Fruit fly (Drosophila melanogaster): ENCODE measurements around the gene BobA.
A peak's percentile ranks its signal among the peaks of the same experiment; 100 is the strongest.

BobA gene

DNA sequence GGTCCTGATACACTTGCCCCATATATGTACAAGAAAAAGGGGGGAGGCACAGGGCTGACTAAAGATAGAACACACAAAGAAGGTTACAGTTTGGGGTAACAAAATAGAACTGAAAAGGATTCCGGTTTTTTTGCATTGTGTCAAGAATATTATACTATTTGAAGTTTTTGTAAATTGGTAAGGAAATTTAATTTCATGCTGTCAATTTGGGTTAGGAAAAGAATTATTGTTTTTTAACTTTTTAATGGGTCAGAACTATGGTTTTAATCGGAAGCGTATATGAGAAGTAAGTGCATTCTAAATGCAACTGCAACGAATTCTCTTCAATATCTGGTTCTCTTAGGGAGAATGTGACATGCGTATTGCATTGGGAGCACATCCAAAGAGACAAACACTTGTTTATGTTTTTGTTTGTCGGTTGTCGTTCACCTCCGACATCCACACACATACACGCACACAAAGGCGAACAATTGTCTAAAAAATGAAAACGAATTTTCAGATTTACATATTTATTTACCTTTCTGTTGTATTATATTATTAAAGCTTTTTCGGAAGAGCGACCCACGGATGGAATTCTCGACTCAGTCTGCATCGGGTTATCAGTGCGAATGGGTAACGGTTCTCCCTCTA, 38.7 kb upstream of the BobA start, which contains the start of gene mnd (continued):
- TF ChIP-seq GATAe (GFP tag; conservative IDR thresholded peaks at IDR 0.05) (no peak), CG2120 (GFP tag; optimal IDR thresholded peaks at IDR 0.05) (no peak), ems (GFP tag; optimal IDR thresholded peaks at IDR 0.05) (no peak), odd (GFP tag; optimal IDR thresholded peaks at IDR 0.05) (no peak), CG10979 (tag; optimal IDR thresholded peaks at IDR 0.05) (peak; percentile 14), D19A (tag; optimal IDR thresholded peaks at IDR 0.05) (peak; percentile 29), CG17912 (GFP tag; optimal IDR thresholded peaks at IDR 0.05) (no peak), CG17186 (GFP tag; optimal IDR thresholded peaks at IDR 0.05) (no peak), CG3995 (GFP tag; optimal IDR thresholded peaks at IDR 0.05) (no peak), pfk (GFP tag; optimal IDR thresholded peaks at IDR 0.05) (no peak), lola (GFP tag; optimal IDR thresholded peaks at IDR 0.05) (peak in 1 of 3 experiments; percentile 3), CG13894 (tag; optimal IDR thresholded peaks at IDR 0.05) (no peak), tap (tag; optimal IDR thresholded peaks at IDR 0.05) (no peak), CG11696 (GFP tag; IDR thresholded peaks at IDR 0.05) (peak; percentile 46; the same call in 1 of the 2 replicates), gro (GFP tag; optimal IDR thresholded peaks at IDR 0.05) (no peak), amos (GFP tag; IDR thresholded peaks at IDR 0.05; ENCODE audit: partially characterized antibody) (no peak), Dek (tag; optimal IDR thresholded peaks at IDR 0.05) (no peak), CG10321 (GFP tag; IDR thresholded peaks at IDR 0.05) (no peak), Hmx (GFP tag; optimal IDR thresholded peaks at IDR 0.05) (no peak), Hr78 (GFP tag; optimal IDR thresholded peaks at IDR 0.05) (peak in 1 of 2 experiments; percentile 14), CG12071 (GFP tag; optimal IDR thresholded peaks at IDR 0.05) (no peak), Sry-β (GFP tag; optimal IDR thresholded peaks at IDR 0.05) (no peak), so (GFP tag; IDR thresholded peaks at IDR 0.05) (no peak), pum (GFP tag; optimal IDR thresholded peaks at IDR 0.05) (no peak), bsh (GFP tag; optimal IDR thresholded peaks at IDR 0.05) (peak; percentile 42 to 60), Trl (optimal IDR thresholded peaks at IDR 0.05) (peak in 1 of 2 experiments; percentile 24), Trl (GFP tag; optimal IDR thresholded peaks at IDR 0.05) (no peak), CG1647 (GFP tag; optimal IDR thresholded peaks at IDR 0.05) (no peak), bbx (GFP tag; IDR thresholded peaks at IDR 0.05; ENCODE audit: partially characterized antibody) (no peak), emc (GFP tag; optimal IDR thresholded peaks at IDR 0.05) (no peak), CG14050 (GFP tag; IDR thresholded peaks at IDR 0.05) (no peak)

- TF ChIP-seq CG32772 (GFP tag; IDR thresholded peaks at IDR 0.05) (no peak), p53 (GFP tag; optimal IDR thresholded peaks at IDR 0.05) (peak; percentile 56), Lhr (GFP tag; optimal IDR thresholded peaks at IDR 0.05) (peak; percentile 38), Bgb (GFP tag; IDR thresholded peaks at IDR 0.05; ENCODE audit: partially characterized antibody) (peak; percentile 94), CG6854 (GFP tag; optimal IDR thresholded peaks at IDR 0.05) (no peak), nerfin-2 (GFP tag; IDR thresholded peaks at IDR 0.05; ENCODE audit: partially characterized antibody) (peak; percentile 78), vvl (GFP tag; IDR thresholded peaks at IDR 0.05) (peak; percentile 64), CG34224 (GFP tag; IDR thresholded peaks at IDR 0.05; ENCODE audit: partially characterized antibody) (peak; percentile 93), CG17829 (tag; optimal IDR thresholded peaks at IDR 0.05) (peak; percentile 65), CG2678 (tag; optimal IDR thresholded peaks at IDR 0.05) (peak; percentile 11), CG30020 (tag; optimal IDR thresholded peaks at IDR 0.05) (peak; percentile 33), sim (GFP tag; IDR thresholded peaks at IDR 0.05) (no peak), CG8281 (tag; optimal IDR thresholded peaks at IDR 0.05) (no peak), slp2 (GFP tag; optimal IDR thresholded peaks at IDR 0.05) (peak; percentile 15), Antp (GFP tag; optimal IDR thresholded peaks at IDR 0.05) (peak; percentile 26), D19B (GFP tag; optimal IDR thresholded peaks at IDR 0.05) (no peak), ERR (GFP tag; optimal IDR thresholded peaks at IDR 0.05) (peak; percentile 66), luna (GFP tag; optimal IDR thresholded peaks at IDR 0.05) (peak; percentile 1), CG7963 (GFP tag; IDR thresholded peaks at IDR 0.05; ENCODE audit: partially characterized antibody) (peak; percentile 82), CG3281 (GFP tag; optimal IDR thresholded peaks at IDR 0.05) (peak; percentile 36)
Measured at dm6 chr3L:14982675-14983084, 36.8 kb upstream of the BobA start, which contains the start of gene CG5114. Gene CG5114, plus strand, starts transcription at chr3L:14982835.
